Fruit fly (Drosophila melanogaster): ENCODE results near the gene CG6244.

CG6244 gene

dm6 chr3L:15813988-15814387 is 5.9 kb downstream of the CG6244 start (continued):
- TF ChIP-seq hkb (optimal IDR thresholded peaks at IDR 0.05) = no peak
- TF ChIP-seq hkb (GFP tag; IDR thresholded peaks at IDR 0.05) = no peak
- TF ChIP-seq CG12942 (GFP tag; optimal IDR thresholded peaks at IDR 0.05) = no peak
- TF ChIP-seq bbx (GFP tag; IDR thresholded peaks at IDR 0.05; ENCODE audit: partially characterized antibody) = no peak
- no peak for TF ChIP-seq sens (GFP tag)
- TF ChIP-seq CG15696 (tag; optimal IDR thresholded peaks at IDR 0.05) = no peak
- TF ChIP-seq CG6254 (GFP tag; optimal IDR thresholded peaks at IDR 0.05) = no peak
- TF ChIP-seq D19A (tag; optimal IDR thresholded peaks at IDR 0.05) = no peak
- TF ChIP-seq gt (GFP tag; IDR thresholded peaks at IDR 0.05) = no peak
- no peak for TF ChIP-seq CG7839 (tag; optimal IDR thresholded peaks at IDR 0.05)
- no peak for TF ChIP-seq cg (GFP tag; optimal IDR thresholded peaks at IDR 0.05)
- peak; percentile 16 for TF ChIP-seq CG5180 (GFP tag; optimal IDR thresholded peaks at IDR 0.05)
- no peak for TF ChIP-seq D (optimal IDR thresholded peaks at IDR 0.05)
- no peak for TF ChIP-seq D (GFP tag; optimal IDR thresholded peaks at IDR 0.05)
- peak; percentile 63 for TF ChIP-seq scrt (GFP tag; optimal IDR thresholded peaks at IDR 0.05)
- no peak for TF ChIP-seq Dek (tag; optimal IDR thresholded peaks at IDR 0.05)
- TF ChIP-seq corto (GFP tag; optimal IDR thresholded peaks at IDR 0.05) = no peak
- no peak for TF ChIP-seq gro (GFP tag; optimal IDR thresholded peaks at IDR 0.05)
- TF ChIP-seq CG6272 (GFP tag; IDR thresholded peaks at IDR 0.05) = no peak
- no peak for TF ChIP-seq CG3407 (GFP tag; optimal IDR thresholded peaks at IDR 0.05)
- no peak for TF ChIP-seq CG1529 (GFP tag; optimal IDR thresholded peaks at IDR 0.05)
- TF ChIP-seq B-H1 (GFP tag; IDR thresholded peaks at IDR 0.05) = no peak
- TF ChIP-seq CTCF (GFP tag; optimal IDR thresholded peaks at IDR 0.05) = peak; percentile 16
- TF ChIP-seq CG1602 (GFP tag; optimal IDR thresholded peaks at IDR 0.05) = no peak
- no peak for TF ChIP-seq eve (GFP tag; optimal IDR thresholded peaks at IDR 0.05)
- no peak for TF ChIP-seq emc (GFP tag; optimal IDR thresholded peaks at IDR 0.05)
- no peak for TF ChIP-seq Ssrp (tag; optimal IDR thresholded peaks at IDR 0.05)
- peak; percentile 67 for TF ChIP-seq CG6854 (GFP tag; optimal IDR thresholded peaks at IDR 0.05)
- no peak for TF ChIP-seq az2 (GFP tag; optimal IDR thresholded peaks at IDR 0.05)
- no peak for TF ChIP-seq slbo (GFP tag; IDR thresholded peaks at IDR 0.05)
- peak; percentile 71 for TF ChIP-seq Med (GFP tag)
- no peak for TF ChIP-seq Stat92E (GFP tag; optimal IDR thresholded peaks at IDR 0.05)
- TF ChIP-seq CG2120 (GFP tag; optimal IDR thresholded peaks at IDR 0.05) = no peak
- TF ChIP-seq aop (GFP tag; IDR thresholded peaks at IDR 0.05) = no peak
- TF ChIP-seq CG18619 (GFP tag; optimal IDR thresholded peaks at IDR 0.05) = peak; percentile 0
- TF ChIP-seq CG13894 (tag; optimal IDR thresholded peaks at IDR 0.05) = peak; percentile 56
- no peak for TF ChIP-seq CG14014 (GFP tag; IDR thresholded peaks at IDR 0.05)
- TF ChIP-seq dmrt99B (tag; optimal IDR thresholded peaks at IDR 0.05) = no peak
- TF ChIP-seq Atf3 (GFP tag; optimal IDR thresholded peaks at IDR 0.05) = no peak
- no peak for TF ChIP-seq chinmo (GFP tag; IDR thresholded peaks at IDR 0.05; ENCODE audit: partially characterized antibody)
- no peak for TF ChIP-seq Sox102F (GFP tag; optimal IDR thresholded peaks at IDR 0.05)
- TF ChIP-seq tgo (GFP tag; IDR thresholded peaks at IDR 0.05) = no peak
- TF ChIP-seq inv (GFP tag; IDR thresholded peaks at IDR 0.05; ENCODE audit: partially characterized antibody) = no peak
- peak; percentile 66 for TF ChIP-seq Hmr (GFP tag; optimal IDR thresholded peaks at IDR 0.05)
- TF ChIP-seq CG14667 (GFP tag; IDR thresholded peaks at IDR 0.05) = no peak
- no peak for TF ChIP-seq klu (GFP tag; IDR thresholded peaks at IDR 0.05)
- TF ChIP-seq CG17568 (GFP tag; optimal IDR thresholded peaks at IDR 0.05) = peak; percentile 34
- peak; percentile 12 for TF ChIP-seq Vsx1 (GFP tag; optimal IDR thresholded peaks at IDR 0.05)
- no peak for TF ChIP-seq cad (GFP tag; optimal IDR thresholded peaks at IDR 0.05)
- no peak for TF ChIP-seq E2f1 (GFP tag; IDR thresholded peaks at IDR 0.05)
- no peak for TF ChIP-seq MBD-R2 (GFP tag; IDR thresholded peaks at IDR 0.05)
- no peak for TF ChIP-seq trh (GFP tag; optimal IDR thresholded peaks at IDR 0.05)
- TF ChIP-seq HLH54F (GFP tag; optimal IDR thresholded peaks at IDR 0.05) = no peak

Measured in whole organism, embryonic.